Fruit fly (Drosophila melanogaster): ENCODE results near the gene unc-119.

dm6 chrX:7335524-7335991, 44.5 kb upstream of the unc-119 start:
- peak in 1 of 2 experiments; percentile 89 for TF ChIP-seq foxo (GFP tag; optimal IDR thresholded peaks at IDR 0.05)
- TF ChIP-seq Jra (GFP tag; optimal IDR thresholded peaks at IDR 0.05), result peak; percentile 3
- TF ChIP-seq HLH106 (tag; optimal IDR thresholded peaks at IDR 0.05), result peak; percentile 81
- peak; percentile 41 for TF ChIP-seq CG9705 (GFP tag; optimal IDR thresholded peaks at IDR 0.05)
- no peak for TF ChIP-seq usp (GFP tag; optimal IDR thresholded peaks at IDR 0.05)
- TF ChIP-seq N (GFP tag; optimal IDR thresholded peaks at IDR 0.05), result no peak
- TF ChIP-seq psq (GFP tag; optimal IDR thresholded peaks at IDR 0.05), result peak; percentile 67
- peak; percentile 18 for TF ChIP-seq Rel (GFP tag; optimal IDR thresholded peaks at IDR 0.05)
- TF ChIP-seq Rel (tag; optimal IDR thresholded peaks at IDR 0.05), result peak; percentile 12
- TF ChIP-seq Vsx2 (GFP tag; optimal IDR thresholded peaks at IDR 0.05; ENCODE audit: partially characterized antibody), result no peak

Measured in whole organism, wandering third instar larva.